Worm (Caenorhabditis elegans) whole organism, L4/young adult: ENCODE data around the gene acox-3.

ENCODE experiments used
- W03F9.2 ChIP-seq: fragments of 150-350 bp; optimal IDR thresholded peaks from 2 replicates; lab custom pipeline; 2014; ENCODE audit warnings: missing biosample characterization, missing genetic modification characterization
- dao-5 ChIP-seq: sonication (generic microtip); optimal IDR thresholded peaks from 2 replicates; lab custom pipeline; 2016; ENCODE audit warnings: missing genotype, missing genetic modification characterization, moderate library complexity, missing compliant biosample characterization
- him-1 ChIP-seq: sonication (generic microtip); optimal IDR thresholded peaks from 2 replicates; lab custom pipeline; 2016; ENCODE audit warnings: missing genotype, missing genetic modification reagents, missing genetic modification characterization, missing compliant biosample characterization

DNA sequence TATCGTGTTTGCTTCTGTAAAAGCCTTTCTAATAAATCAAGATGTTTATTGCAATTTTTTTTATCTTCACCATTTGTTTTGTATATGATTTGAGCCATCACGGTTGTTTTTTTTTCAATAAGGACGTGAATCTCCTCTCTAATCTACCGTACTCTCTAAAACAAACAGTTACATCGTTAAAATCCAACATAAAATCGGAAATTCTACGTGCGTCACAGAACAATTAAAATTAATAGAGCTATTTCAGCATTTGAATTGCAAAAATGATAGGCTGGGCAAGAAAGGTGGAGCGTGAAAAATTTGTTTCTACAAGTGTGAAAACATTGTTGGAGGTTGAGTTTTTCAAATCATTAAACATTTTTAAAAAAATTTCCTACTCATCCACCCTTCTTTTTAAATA is 34.9 kb downstream of the acox-3 start, which contains the start of gene C49A9.5:
- TF ChIP-seq dao-5 (tag; lab: Kevin White, UChicago), result no peak
- no peak for TF ChIP-seq W03F9.2 (tag; lab: Kevin White, UChicago)
- TF ChIP-seq him-1, result no peak
